Fruit fly (Drosophila melanogaster) Kc167 (cell line): Measurements from ENCODE around the gene CG17270.

ENCODE experiments used
- Myc ChIP-seq: fragments of >200 bp; optimal IDR thresholded peaks from 2 replicates; lab custom pipeline; 2017; ENCODE audit warnings: missing external identifiers
- Sin3A ChIP-seq: fragments of >200 bp; optimal IDR thresholded peaks from 2 replicates; lab custom pipeline; 2018; ENCODE audit warnings: missing external identifiers
- h ChIP-seq: fragments of >200 bp; optimal IDR thresholded peaks from 3 replicates; lab custom pipeline; 2018; ENCODE audit warnings: missing external identifiers
- insv ChIP-seq: fragments of >200 bp; optimal IDR thresholded peaks from 3 replicates; lab custom pipeline; 2018; ENCODE audit warnings: missing external identifiers
- psq ChIP-seq: fragments of >200 bp; optimal IDR thresholded peaks from 2 replicates; lab custom pipeline; 2017; ENCODE audit warnings: missing external identifiers
- ttk ChIP-seq: sonication (Bioruptor generic); optimal IDR thresholded peaks from 2 replicates; lab custom pipeline; 2017; ENCODE audit warnings: missing external identifiers

DNA sequence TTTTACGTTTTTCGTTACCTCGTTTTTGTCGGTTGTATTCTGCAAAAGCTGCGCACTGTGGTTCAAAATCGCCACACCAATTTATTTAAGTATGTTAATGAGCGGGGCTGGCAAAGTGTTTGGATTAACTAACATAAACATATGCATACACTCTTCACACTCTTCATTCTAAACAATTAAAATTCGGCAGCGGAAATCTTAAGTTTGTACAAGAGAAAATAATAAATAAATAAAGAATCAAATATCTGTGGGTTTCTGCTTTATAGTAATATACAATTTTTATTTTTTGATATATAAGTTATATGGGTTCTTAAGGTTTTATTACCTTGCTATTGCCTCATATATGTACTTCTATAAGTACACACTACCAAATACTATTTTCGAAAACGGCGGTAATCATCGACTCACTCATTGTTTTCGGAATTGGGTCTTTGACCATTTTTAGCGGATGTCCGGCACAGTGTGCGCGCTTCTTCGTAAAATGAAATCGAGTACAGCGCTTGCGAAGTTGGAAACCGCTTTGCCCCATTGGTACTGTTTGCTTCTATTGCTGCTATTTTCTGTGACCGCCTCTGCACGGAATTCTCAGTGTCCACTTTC lies 17.6 kb upstream of the CG17270 start:
- TF ChIP-seq psq = no peak
- TF ChIP-seq Sin3A = no peak
- TF ChIP-seq insv (lab: Kevin White, UChicago) = no peak
- TF ChIP-seq Myc (lab: Kevin White, UChicago) = no peak
- no peak for TF ChIP-seq ttk (lab: Kevin White, UChicago)
- TF ChIP-seq h = no peak
